Worm (Caenorhabditis elegans) whole organism, L2 larva: Measurements from ENCODE around the gene tbx-31.
"Not testable (repeated sequence)": the region's sequence is repeated elsewhere in the genome, so short reads cannot be mapped to it uniquely, and the experiment has no call there.

Experiments used
- C34F6.9 ChIP-seq: fragments of 150-350 bp; optimal IDR thresholded peaks from 2 replicates; lab custom pipeline; 2014; ENCODE audit warnings: missing biosample characterization, missing genetic modification characterization
- R02D3.7 ChIP-seq: fragments of 150-350 bp; optimal IDR thresholded peaks from 2 replicates; lab custom pipeline; 2014; ENCODE audit warnings: missing biosample characterization, missing genetic modification characterization
- Y55F3AM.14 ChIP-seq: fragments of 200-800 bp; sonication (Bioruptor generic); optimal IDR thresholded peaks from 2 replicates; lab custom pipeline; 2018; ENCODE audit warnings: mild to moderate bottlenecking, missing genetic modification characterization, missing compliant biosample characterization
- ZK546.5 ChIP-seq: sonication (generic microtip); optimal IDR thresholded peaks from 2 replicates; lab custom pipeline; 2017; ENCODE audit warnings: missing biosample characterization, missing genetic modification characterization
- alr-1 ChIP-seq: fragments of 150-350 bp; optimal IDR thresholded peaks from 2 replicates; lab custom pipeline; 2014; ENCODE audit warnings: missing biosample characterization, missing genetic modification characterization
- ama-1 ChIP-seq: fragments of 150-350 bp; optimal IDR thresholded peaks from 2 replicates; lab custom pipeline; 2018; ENCODE audit warnings: inconsistent platforms
- blmp-1 ChIP-seq: sonication (generic microtip); optimal IDR thresholded peaks from 2 replicates; lab custom pipeline; 2017; ENCODE audit warnings: missing genetic modification characterization, mild to moderate bottlenecking, missing compliant biosample characterization, antibody characterized with exemption, moderate library complexity; ENCODE audit not compliant: insufficient read depth
- ceh-16 ChIP-seq: fragments of 150-350 bp; optimal IDR thresholded peaks from 2 replicates; lab custom pipeline; 2014; ENCODE audit warnings: missing biosample characterization, missing genetic modification characterization
- ceh-82 ChIP-seq: fragments of 150-350 bp; optimal IDR thresholded peaks from 2 replicates; lab custom pipeline; 2014; ENCODE audit warnings: missing biosample characterization, missing genetic modification characterization
- crh-2 ChIP-seq: sonication (generic microtip); optimal IDR thresholded peaks from 2 replicates; lab custom pipeline; 2017; ENCODE audit warnings: missing biosample characterization, missing genetic modification characterization
- egl-27 ChIP-seq: sonication (generic microtip); optimal IDR thresholded peaks from 3 replicates; lab custom pipeline; 2017; ENCODE audit warnings: missing biosample characterization, missing genetic modification reagents, missing genetic modification characterization
- elt-3 ChIP-seq: sonication (generic microtip); optimal IDR thresholded peaks from 2 replicates; lab custom pipeline; 2017; ENCODE audit warnings: missing biosample characterization, missing genetic modification characterization
- fos-1 ChIP-seq: fragments of 150-350 bp; optimal IDR thresholded peaks from 2 replicates; lab custom pipeline; 2014; ENCODE audit warnings: missing biosample characterization, missing genetic modification characterization
- gmeb-1 ChIP-seq: fragments of 150-350 bp; optimal IDR thresholded peaks from 2 replicates; lab custom pipeline; 2014; ENCODE audit warnings: missing biosample characterization, missing genetic modification characterization
- lin-11 ChIP-seq: fragments of 150-350 bp; sonication (generic microtip); optimal IDR thresholded peaks from 2 replicates; lab custom pipeline; 2014; ENCODE audit warnings: missing biosample characterization, missing genetic modification characterization, inconsistent platforms, mixed read lengths
- lin-13 ChIP-seq: fragments of 150-350 bp; optimal IDR thresholded peaks from 2 replicates; lab custom pipeline; 2014; ENCODE audit warnings: missing biosample characterization, missing genetic modification reagents, missing genetic modification characterization
- lin-39 ChIP-seq: fragments of 150-350 bp; optimal IDR thresholded peaks from 2 replicates; lab custom pipeline; 2014; ENCODE audit warnings: missing biosample characterization, missing genetic modification reagents, missing genetic modification characterization
- lsy-2 ChIP-seq, 2 experiments: fragments of 150-350 bp in 1 of 2; sonication (generic microtip) in 1 of 2; optimal IDR thresholded peaks; 2 replicates each; lab custom pipeline; 2014 to 2017; ENCODE audit warnings: missing biosample characterization in 2 of 2, missing genetic modification characterization in 2 of 2
- mab-5 ChIP-seq: fragments of 150-350 bp; optimal IDR thresholded peaks from 2 replicates; lab custom pipeline; 2014; ENCODE audit warnings: missing biosample characterization, missing genetic modification characterization
- mbf-1 ChIP-seq: sonication (generic microtip); optimal IDR thresholded peaks from 2 replicates; lab custom pipeline; 2017; ENCODE audit warnings: missing biosample characterization, missing genetic modification characterization
- mdl-1 ChIP-seq, 2 experiments: fragments of 150-350 bp in 1 of 2; sonication (generic microtip) in 1 of 2; optimal IDR thresholded peaks; 2 replicates each; lab custom pipeline; 2017; ENCODE audit warnings: missing biosample characterization in 2 of 2, missing genetic modification characterization in 2 of 2
- nhr-11 ChIP-seq: fragments of 150-350 bp; optimal IDR thresholded peaks from 2 replicates; lab custom pipeline; 2014; ENCODE audit warnings: missing biosample characterization, missing genetic modification characterization
- nhr-129 ChIP-seq: fragments of 150-350 bp; optimal IDR thresholded peaks from 2 replicates; lab custom pipeline; 2014; ENCODE audit warnings: missing biosample characterization, missing genetic modification characterization
- nhr-21 ChIP-seq: fragments of 150-350 bp; optimal IDR thresholded peaks from 2 replicates; lab custom pipeline; 2014; ENCODE audit warnings: missing biosample characterization, missing genetic modification characterization
- nhr-23 ChIP-seq: fragments of 150-350 bp; optimal IDR thresholded peaks from 2 replicates; lab custom pipeline; 2014; ENCODE audit warnings: missing biosample characterization, missing genetic modification reagents, missing genetic modification characterization
- nhr-25 ChIP-seq: fragments of 150-350 bp; sonication (generic microtip); optimal IDR thresholded peaks from 3 replicates; lab custom pipeline; 2014; ENCODE audit warnings: missing biosample characterization, missing genetic modification characterization
- nhr-6 ChIP-seq: fragments of 150-350 bp; optimal IDR thresholded peaks from 2 replicates; lab custom pipeline; 2014; ENCODE audit warnings: missing biosample characterization, missing genetic modification characterization
- nhr-77 ChIP-seq: fragments of 150-350 bp; optimal IDR thresholded peaks from 2 replicates; lab custom pipeline; 2014; ENCODE audit warnings: missing biosample characterization, missing genetic modification characterization
- peb-1 ChIP-seq: fragments of 150-350 bp; optimal IDR thresholded peaks from 2 replicates; lab custom pipeline; 2014; ENCODE audit warnings: missing biosample characterization, missing genetic modification characterization
- sem-4 ChIP-seq: fragments of 150-350 bp; optimal IDR thresholded peaks from 2 replicates; lab custom pipeline; 2014; ENCODE audit warnings: missing biosample characterization, missing genetic modification reagents, missing genetic modification characterization
- unc-39 ChIP-seq: fragments of 150-350 bp; optimal IDR thresholded peaks from 2 replicates; lab custom pipeline; 2014; ENCODE audit warnings: missing biosample characterization, missing genetic modification characterization
- unc-55 ChIP-seq: fragments of 150-350 bp; sonication (generic microtip); optimal IDR thresholded peaks from 3 replicates; lab custom pipeline; 2014; ENCODE audit warnings: missing biosample characterization, missing genetic modification reagents, missing genetic modification characterization
- zag-1 ChIP-seq: fragments of 150-350 bp; optimal IDR thresholded peaks from 2 replicates; lab custom pipeline; 2014; ENCODE audit warnings: missing biosample characterization, missing genetic modification characterization
- ztf-1 ChIP-seq: fragments of 200-800 bp; sonication (Bioruptor generic); conservative IDR thresholded peaks from 2 replicates; pipeline ENCODE4 v1.3.6; 2022; ENCODE audit warnings: missing genetic modification characterization, missing compliant biosample characterization
- ztf-11 ChIP-seq: sonication (generic microtip); optimal IDR thresholded peaks from 2 replicates; lab custom pipeline; 2017; ENCODE audit warnings: missing biosample characterization, missing genetic modification characterization
- ztf-4 ChIP-seq: fragments of 150-350 bp; optimal IDR thresholded peaks from 2 replicates; lab custom pipeline; 2014; ENCODE audit warnings: missing biosample characterization, missing genetic modification characterization

tbx-31 gene

DNA sequence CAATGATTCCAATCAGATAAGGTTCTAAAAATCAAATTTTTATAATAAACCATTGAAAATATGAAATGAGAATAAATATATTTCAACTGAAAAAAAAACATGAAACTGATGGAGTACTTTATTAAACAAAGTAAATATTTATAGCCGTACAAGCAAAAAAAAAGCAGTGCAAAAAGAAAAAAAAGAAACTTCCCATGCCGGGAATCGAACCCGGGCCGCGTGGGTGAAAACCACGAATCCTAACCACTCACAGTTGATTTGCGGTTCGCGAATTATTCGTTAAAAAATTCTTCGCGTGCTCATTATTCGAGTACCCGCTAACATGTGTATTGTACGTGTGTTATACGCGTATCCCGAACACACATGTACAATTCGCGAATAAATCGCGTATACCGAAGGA lies 16.9 kb upstream of the tbx-31 start, which contains the start of gene C36C9.6:
C36C9.6 (minus strand) TSS at position 101 of the 400 bp plus-strand sequence.
- not testable (repeated sequence) for TF ChIP-seq elt-3; unc-39 (tag; lab: Kevin White, UChicago); ZK546.5 (tag; lab: Kevin White, UChicago)

DNA sequence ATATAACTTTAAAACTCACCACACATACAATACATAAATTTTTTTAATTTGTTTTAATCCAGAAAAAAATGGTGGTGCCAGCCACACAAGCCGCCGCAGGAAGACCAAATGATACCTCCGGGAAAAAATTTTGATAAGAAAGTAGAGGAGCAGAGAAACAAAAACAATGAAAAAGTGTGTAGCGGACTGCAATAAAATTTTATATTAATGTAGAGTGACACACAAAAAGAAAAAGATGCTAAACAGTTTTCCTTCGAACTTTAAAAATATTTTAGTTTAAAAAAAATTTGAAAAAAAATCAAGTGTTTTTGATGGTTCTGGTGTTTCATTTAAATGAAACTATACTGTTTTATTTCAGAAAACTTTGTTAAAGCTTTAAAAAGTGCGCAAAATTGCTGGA lies 16.0 kb upstream of the tbx-31 start, which contains the start of gene C36C9.12:
C36C9.12 (minus strand) TSS at position 101 of the 400 bp plus-strand sequence.
- TF ChIP-seq egl-27, zag-1, fos-1 (tag; lab: Kevin White, UChicago): not testable (repeated sequence)

DNA sequence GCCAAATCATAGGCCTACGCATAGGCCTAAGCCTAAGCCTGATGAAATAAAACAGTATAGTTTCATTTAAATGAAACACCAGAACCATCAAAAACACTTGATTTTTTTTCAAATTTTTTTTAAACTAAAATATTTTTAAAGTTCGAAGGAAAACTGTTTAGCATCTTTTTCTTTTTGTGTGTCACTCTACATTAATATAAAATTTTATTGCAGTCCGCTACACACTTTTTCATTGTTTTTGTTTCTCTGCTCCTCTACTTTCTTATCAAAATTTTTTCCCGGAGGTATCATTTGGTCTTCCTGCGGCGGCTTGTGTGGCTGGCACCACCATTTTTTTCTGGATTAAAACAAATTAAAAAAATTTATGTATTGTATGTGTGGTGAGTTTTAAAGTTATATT lies 13.1 kb upstream of the tbx-31 start, which contains the start of gene C36C9.11:
C36C9.11 (plus strand) TSS at position 301 of the 400 bp plus-strand sequence.
- not testable (repeated sequence) for TF ChIP-seq egl-27 (tag; lab: Kevin White, UChicago); alr-1; nhr-11

DNA sequence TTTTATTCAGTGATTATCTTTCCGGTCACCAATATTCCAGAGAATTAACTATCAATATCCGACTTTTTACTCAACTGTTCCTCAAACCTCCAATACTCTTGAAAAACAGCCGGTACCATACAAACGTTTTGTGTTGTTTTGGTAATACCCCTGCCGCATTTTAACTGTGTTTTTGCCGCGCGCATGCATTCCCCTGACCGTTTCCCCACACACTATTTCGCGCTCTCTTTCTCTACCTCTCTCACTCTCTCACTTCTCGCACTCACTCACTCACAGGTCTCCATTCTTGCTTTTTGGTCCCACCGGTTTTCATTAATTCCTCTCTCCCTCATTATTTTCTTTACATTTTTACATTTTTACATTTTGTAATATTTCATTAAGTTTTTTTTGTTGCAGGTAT lies 8.6 kb upstream of the tbx-31 start, which contains the start of gene meg-4:
meg-4 (plus strand) TSS at position 397 of the 400 bp plus-strand sequence.
- TF ChIP-seq ztf-11 (tag; lab: Kevin White, UChicago) (no peak), lin-39 (tag; lab: Kevin White, UChicago) (no peak), unc-55 (GFP tag; lab: Kevin White, UChicago) (no peak), mdl-1 (tag; optimal IDR thresholded peaks at IDR 0.05; lab: Kevin White, UChicago) (no peak), C34F6.9 (tag; lab: Kevin White, UChicago) (no peak), peb-1 (tag; lab: Kevin White, UChicago) (no peak), ama-1 (no peak), nhr-25 (no peak), unc-39 (tag; lab: Kevin White, UChicago) (no peak), ceh-82 (tag; lab: Kevin White, UChicago) (no peak), R02D3.7 (tag; lab: Kevin White, UChicago) (no peak), ztf-1 (GFP tag; lab: Robert Waterston, UW) (no peak), lin-11 (tag; lab: Kevin White, UChicago) (no peak), mbf-1 (tag; lab: Kevin White, UChicago) (no peak), nhr-21 (no peak), zag-1 (tag; lab: Kevin White, UChicago) (no peak), Y55F3AM.14 (GFP tag; lab: Kevin White, UChicago) (no peak), ztf-4 (no peak), sem-4 (tag; lab: Kevin White, UChicago) (no peak), blmp-1 (tag; lab: Kevin White, UChicago) (no peak)

DNA sequence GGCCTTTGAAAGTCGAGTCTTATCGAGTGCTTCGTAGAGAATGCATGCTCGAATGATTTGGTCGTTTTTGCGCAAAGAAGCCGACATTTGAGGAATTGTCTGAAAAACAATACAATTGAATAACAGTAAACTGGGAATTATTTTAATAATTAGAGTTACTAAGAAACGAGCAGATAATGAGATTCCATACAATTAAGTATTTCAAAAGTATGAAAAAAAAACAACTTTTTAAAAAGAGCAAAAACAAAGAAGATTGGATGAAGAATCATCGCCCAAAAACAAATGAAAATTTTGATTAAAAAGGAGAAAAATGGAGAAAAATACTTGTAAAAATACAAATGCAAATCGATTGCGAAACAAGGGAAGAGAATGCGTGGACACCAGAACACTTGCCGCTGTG lies 4.1 kb upstream of the tbx-31 start, which contains the start of gene fbxa-170:
fbxa-170 (minus strand) TSS at position 101 of the 400 bp plus-strand sequence.
- TF ChIP-seq nhr-23 (tag; lab: Kevin White, UChicago) (no peak), mab-5 (no peak), ceh-16 (tag; lab: Kevin White, UChicago) (no peak), lsy-2 (tag; optimal IDR thresholded peaks at IDR 0.05; lab: Kevin White, UChicago) (no peak), unc-55 (GFP tag; lab: Kevin White, UChicago) (no peak), ztf-1 (GFP tag; lab: Robert Waterston, UW) (no peak)

DNA sequence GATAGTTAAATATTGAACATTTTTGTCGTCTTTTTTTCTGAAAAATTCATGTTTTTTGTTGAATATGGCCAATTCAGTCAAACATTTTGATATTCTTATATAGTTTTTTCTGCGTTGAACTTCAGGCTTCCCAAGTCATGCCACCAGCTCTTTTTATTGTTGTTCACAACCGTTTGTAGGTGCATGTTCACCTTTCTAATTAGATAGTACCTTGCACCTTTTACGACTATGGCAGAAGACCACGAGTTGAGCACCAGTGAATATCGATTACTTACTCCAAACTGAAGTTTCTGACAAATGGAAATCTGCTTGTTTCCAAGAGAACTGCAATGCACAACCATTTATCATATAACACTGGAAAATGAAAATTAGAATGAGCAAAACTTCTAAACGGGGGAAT lies 1.9 kb upstream of the tbx-31 start:
- TF ChIP-seq nhr-129 (tag; lab: Kevin White, UChicago) (no peak), ZK546.5 (tag; lab: Kevin White, UChicago) (no peak), lsy-2 (tag; optimal IDR thresholded peaks at IDR 0.05; lab: Kevin White, UChicago) (no peak), ztf-11 (tag; lab: Kevin White, UChicago) (no peak), mbf-1 (tag; lab: Kevin White, UChicago) (no peak), egl-27 (tag; lab: Kevin White, UChicago) (no peak), nhr-11 (no peak), nhr-6 (tag; lab: Kevin White, UChicago) (no peak), peb-1 (tag; lab: Kevin White, UChicago) (no peak), zag-1 (tag; lab: Kevin White, UChicago) (no peak), lin-13 (GFP tag; lab: Kevin White, UChicago) (no peak), lin-39 (tag; lab: Kevin White, UChicago) (no peak), nhr-21 (no peak), ztf-4 (no peak), R02D3.7 (tag; lab: Kevin White, UChicago) (no peak), crh-2 (tag; lab: Kevin White, UChicago) (no peak), nhr-77 (tag; lab: Kevin White, UChicago) (no peak), gmeb-1 (tag; lab: Kevin White, UChicago) (no peak)
- TF ChIP-seq, all 48 proteins: peak for 0
